Fruit fly (Drosophila melanogaster) whole organism, prepupa: ENCODE measurements around the gene CG14459.
A peak's percentile ranks its signal among the peaks of the same experiment; 100 is the strongest.

Experiments used
- CG10631 ChIP-seq: fragments of 200-800 bp; sonication (Bioruptor generic); optimal IDR thresholded peaks from 2 replicates; lab custom pipeline; 2016; ENCODE audit warnings: missing biosample characterization, missing genetic modification characterization
- CG10669 ChIP-seq: fragments of 200-800 bp; sonication (Bioruptor generic); optimal IDR thresholded peaks from 3 replicates; lab custom pipeline; 2018; ENCODE audit warnings: missing biosample characterization, mild to moderate bottlenecking, missing genetic modification characterization, moderate library complexity
- CG11762 ChIP-seq: fragments of 200-800 bp; sonication (Bioruptor generic); optimal IDR thresholded peaks from 3 replicates; lab custom pipeline; 2016; ENCODE audit warnings: missing biosample characterization, missing genetic modification characterization; ENCODE audit not compliant: insufficient read depth
- CG15336 ChIP-seq: fragments of 200-800 bp; sonication (Bioruptor generic); IDR thresholded peaks from 2 replicates; pipeline ENCODE4 v1.3.6; 2022; ENCODE audit warnings: missing biosample characterization, missing genetic modification characterization
- CG1621 ChIP-seq: fragments of 200-800 bp; sonication (Bioruptor generic); optimal IDR thresholded peaks from 3 replicates; lab custom pipeline; 2018; ENCODE audit warnings: missing biosample characterization, mild to moderate bottlenecking, missing genetic modification characterization
- CG16779 ChIP-seq: fragments of 200-800 bp; sonication (Bioruptor generic); optimal IDR thresholded peaks from 3 replicates; lab custom pipeline; 2017; ENCODE audit warnings: missing biosample characterization, mild to moderate bottlenecking, missing genetic modification characterization
- CG31627 ChIP-seq: fragments of 200-800 bp; sonication (Bioruptor generic); optimal IDR thresholded peaks from 3 replicates; lab custom pipeline; 2016; ENCODE audit warnings: missing biosample characterization, missing genetic modification characterization
- CG3919 ChIP-seq: fragments of 200-800 bp; sonication (Bioruptor generic); optimal IDR thresholded peaks from 3 replicates; lab custom pipeline; 2016; ENCODE audit warnings: missing biosample characterization, missing genetic modification characterization
- CG6163 ChIP-seq: fragments of 200-800 bp; sonication (Bioruptor generic); IDR thresholded peaks from 3 replicates; pipeline ENCODE4 v1.3.6; 2022; ENCODE audit warnings: missing biosample characterization, missing genetic modification characterization
- CG6276 ChIP-seq: fragments of 200-800 bp; sonication (Bioruptor generic); optimal IDR thresholded peaks from 2 replicates; lab custom pipeline; 2017; ENCODE audit warnings: missing biosample characterization, mild to moderate bottlenecking, missing genetic modification characterization
- CG6808 ChIP-seq: fragments of 200-800 bp; sonication (Bioruptor generic); optimal IDR thresholded peaks from 3 replicates; lab custom pipeline; 2017; ENCODE audit warnings: missing biosample characterization, missing genetic modification characterization, mild to moderate bottlenecking, moderate library complexity, missing genetic modification reagents
- CG7368 ChIP-seq: fragments of 200-800 bp; sonication (Bioruptor generic); optimal IDR thresholded peaks from 3 replicates; lab custom pipeline; 2016; ENCODE audit warnings: missing biosample characterization, missing genetic modification characterization
- CG9139 ChIP-seq: fragments of 200-800 bp; sonication (Bioruptor generic); optimal IDR thresholded peaks from 3 replicates; lab custom pipeline; 2017; ENCODE audit warnings: missing biosample characterization, mild to moderate bottlenecking, missing genetic modification characterization
- Eip93F ChIP-seq: fragments of 200-800 bp; sonication (Bioruptor generic); optimal IDR thresholded peaks from 2 replicates; lab custom pipeline; 2016; ENCODE audit warnings: missing biosample characterization, mild to moderate bottlenecking, missing genetic modification characterization
- Ets21C ChIP-seq: fragments of 200-800 bp; sonication (Bioruptor generic); optimal IDR thresholded peaks from 3 replicates; lab custom pipeline; 2016; ENCODE audit warnings: missing biosample characterization, missing genetic modification characterization
- Ets96B ChIP-seq: fragments of 200-800 bp; optimal IDR thresholded peaks from 2 replicates; lab custom pipeline; 2019; ENCODE audit warnings: missing biosample characterization, mild to moderate bottlenecking, missing genetic modification characterization, moderate library complexity
- Gug ChIP-seq: fragments of 200-800 bp; sonication (Bioruptor generic); IDR thresholded peaks from 2 replicates; pipeline ENCODE4 v1.3.6; 2022; ENCODE audit warnings: missing biosample characterization, missing genetic modification characterization
- Hr39 ChIP-seq: fragments of 200-800 bp; sonication (Bioruptor generic); optimal IDR thresholded peaks from 2 replicates; lab custom pipeline; 2016; ENCODE audit warnings: missing biosample characterization, missing genetic modification characterization
- Hr4 ChIP-seq: fragments of 200-800 bp; sonication (Bioruptor generic); optimal IDR thresholded peaks from 3 replicates; lab custom pipeline; 2016; ENCODE audit warnings: missing biosample characterization, missing genetic modification characterization
- Lpt ChIP-seq: fragments of 200-800 bp; sonication (Bioruptor generic); optimal IDR thresholded peaks from 3 replicates; lab custom pipeline; 2016; ENCODE audit warnings: missing biosample characterization, missing genetic modification characterization
- Met ChIP-seq: fragments of 200-800 bp; sonication (Bioruptor generic); optimal IDR thresholded peaks from 3 replicates; lab custom pipeline; 2016; ENCODE audit warnings: missing biosample characterization, missing genetic modification characterization
- OdsH ChIP-seq: fragments of 200-800 bp; sonication (Bioruptor generic); optimal IDR thresholded peaks from 3 replicates; lab custom pipeline; 2016; ENCODE audit warnings: missing biosample characterization, missing genetic modification characterization
- Smox ChIP-seq: fragments of 200-800 bp; sonication (Bioruptor generic); optimal IDR thresholded peaks from 3 replicates; lab custom pipeline; 2016; ENCODE audit warnings: missing biosample characterization, missing genetic modification characterization
- Sox102F ChIP-seq: fragments of 200-800 bp; sonication (Bioruptor generic); optimal IDR thresholded peaks from 2 replicates; lab custom pipeline; 2016; ENCODE audit warnings: missing biosample characterization, mild to moderate bottlenecking, missing genetic modification characterization
- Sox14 ChIP-seq: fragments of 200-800 bp; sonication (Bioruptor generic); optimal IDR thresholded peaks from 3 replicates; lab custom pipeline; 2016; ENCODE audit warnings: missing biosample characterization, missing genetic modification characterization
- achi ChIP-seq: fragments of 200-800 bp; sonication (Bioruptor generic); optimal IDR thresholded peaks from 3 replicates; lab custom pipeline; 2016; ENCODE audit warnings: missing biosample characterization, missing genetic modification characterization
- cyc ChIP-seq: fragments of 200-800 bp; sonication (Bioruptor generic); optimal IDR thresholded peaks from 3 replicates; lab custom pipeline; 2016; ENCODE audit warnings: missing biosample characterization, missing genetic modification characterization
- dac ChIP-seq: fragments of 200-800 bp; sonication (Bioruptor generic); optimal IDR thresholded peaks from 2 replicates; lab custom pipeline; 2017; ENCODE audit warnings: missing biosample characterization, mild to moderate bottlenecking, missing genetic modification characterization
- dsx ChIP-seq: fragments of 200-800 bp; optimal IDR thresholded peaks from 3 replicates; lab custom pipeline; 2019; ENCODE audit warnings: missing biosample characterization, mild to moderate bottlenecking, missing genetic modification characterization, moderate library complexity; ENCODE audit not compliant: poor library complexity, severe bottlenecking
- esn ChIP-seq: fragments of 200-800 bp; sonication (Bioruptor generic); optimal IDR thresholded peaks from 2 replicates; lab custom pipeline; 2016; ENCODE audit warnings: missing biosample characterization, mild to moderate bottlenecking, missing genetic modification characterization, moderate library complexity
- fd59A ChIP-seq: fragments of 200-800 bp; sonication (Bioruptor generic); optimal IDR thresholded peaks from 2 replicates; lab custom pipeline; 2017; ENCODE audit warnings: missing biosample characterization, mild to moderate bottlenecking, missing genetic modification characterization, missing genetic modification reagents
- fd85E ChIP-seq: fragments of 200-800 bp; sonication (Bioruptor generic); optimal IDR thresholded peaks from 3 replicates; lab custom pipeline; 2016; ENCODE audit warnings: missing biosample characterization, missing genetic modification characterization
- lz ChIP-seq: fragments of 200-800 bp; sonication (Bioruptor generic); optimal IDR thresholded peaks from 3 replicates; lab custom pipeline; 2016; ENCODE audit warnings: missing biosample characterization, missing genetic modification characterization
- ss ChIP-seq, 2 experiments: fragments of 200-800 bp; sonication (Bioruptor generic); optimal IDR thresholded peaks; 2 replicates in 1 of 2; 3 replicates in 1 of 2; lab custom pipeline; 2017 to 2018; ENCODE audit warnings: mild to moderate bottlenecking in 2 of 2, missing biosample characterization in 2 of 2, missing genetic modification characterization in 2 of 2, moderate library complexity in 1 of 2
- svp ChIP-seq: fragments of 200-800 bp; sonication (Bioruptor generic); peaks from one replicate; lab custom pipeline; 2016; ENCODE audit warnings: missing biosample characterization, missing genetic modification characterization
- topi ChIP-seq: fragments of 200-800 bp; sonication (Bioruptor generic); optimal IDR thresholded peaks from 3 replicates; lab custom pipeline; 2016; ENCODE audit warnings: missing biosample characterization, missing genetic modification characterization

The CG14459 gene

dm6 chr3L:22648372-22648771 lies 10.7 kb upstream of the CG14459 start, which contains the start of gene CG33770:
TSS of gene CG33770 (plus strand) at chr3L:22648672.
- no peak for TF ChIP-seq CG10631 (GFP tag; lab: Kevin White, UChicago)
- peak; percentile 19 for TF ChIP-seq svp (GFP tag; lab: Kevin White, UChicago)
- TF ChIP-seq, all 60 proteins: peak for 1

- TF ChIP-seq CG9139 (GFP tag; lab: Kevin White, UChicago) (no peak), svp (GFP tag; lab: Kevin White, UChicago) (no peak), Ets96B (tag; lab: Kevin White, UChicago) (no peak), CG10631 (GFP tag; lab: Kevin White, UChicago) (no peak), CG6808 (GFP tag; lab: Kevin White, UChicago) (no peak), achi (GFP tag; lab: Kevin White, UChicago) (no peak), OdsH (no peak), Lpt (GFP tag; lab: Kevin White, UChicago) (no peak), Met (GFP tag; lab: Kevin White, UChicago) (no peak), lz (GFP tag; lab: Kevin White, UChicago) (no peak), CG7368 (GFP tag; lab: Kevin White, UChicago) (no peak)
- TF ChIP-seq, all 60 proteins: peak for 0
These were observed 9.9 kb upstream of the CG14459 start, which contains the start of gene CG33769 for dm6 chr3L:22647627-22648026. TSS of gene CG33769 (plus strand) at chr3L:22647927.

DNA sequence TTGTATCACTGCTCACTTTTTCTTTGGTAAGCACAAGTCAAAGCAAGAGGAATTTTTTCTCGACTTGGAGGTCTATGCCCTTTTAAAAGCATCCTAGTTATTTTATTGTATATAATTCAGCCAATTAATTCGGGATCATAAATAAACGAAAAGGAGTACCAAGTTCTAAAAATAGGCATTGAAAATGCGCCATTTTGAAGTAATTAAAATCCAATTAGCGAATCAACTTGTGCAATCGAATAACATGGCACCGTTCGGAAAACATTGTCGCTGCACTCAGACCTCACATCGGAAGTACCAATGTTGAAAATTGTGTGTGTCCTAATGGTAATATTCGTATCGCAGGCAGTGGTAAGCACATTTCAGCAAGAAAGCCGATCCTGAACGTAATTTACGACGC lies 9.1 kb upstream of the CG14459 start, which contains the start of gene CG33768:
TSS of gene CG33768 (plus strand) at position 301 of the 400 bp plus-strand sequence.
- TF ChIP-seq Sox14 (no peak), CG6163 (GFP tag; lab: Robert Waterston, UW) (no peak), OdsH (no peak), dac (GFP tag; lab: Kevin White, UChicago) (no peak), topi (GFP tag; lab: Kevin White, UChicago) (no peak), CG3919 (no peak), CG6276 (GFP tag; lab: Kevin White, UChicago) (no peak), CG15336 (GFP tag; lab: Robert Waterston, UW) (no peak), Sox102F (GFP tag; lab: Kevin White, UChicago) (no peak), CG10631 (GFP tag; lab: Kevin White, UChicago) (no peak), CG16779 (tag; lab: Kevin White, UChicago) (no peak), CG1621 (no peak), esn (GFP tag; lab: Kevin White, UChicago) (no peak), CG31627 (GFP tag; lab: Kevin White, UChicago) (no peak), Hr39 (GFP tag; lab: Kevin White, UChicago) (no peak), CG11762 (no peak), Gug (GFP tag; lab: Robert Waterston, UW) (no peak), Hr4 (GFP tag; lab: Kevin White, UChicago) (no peak), fd59A (GFP tag; lab: Kevin White, UChicago) (no peak)

DNA sequence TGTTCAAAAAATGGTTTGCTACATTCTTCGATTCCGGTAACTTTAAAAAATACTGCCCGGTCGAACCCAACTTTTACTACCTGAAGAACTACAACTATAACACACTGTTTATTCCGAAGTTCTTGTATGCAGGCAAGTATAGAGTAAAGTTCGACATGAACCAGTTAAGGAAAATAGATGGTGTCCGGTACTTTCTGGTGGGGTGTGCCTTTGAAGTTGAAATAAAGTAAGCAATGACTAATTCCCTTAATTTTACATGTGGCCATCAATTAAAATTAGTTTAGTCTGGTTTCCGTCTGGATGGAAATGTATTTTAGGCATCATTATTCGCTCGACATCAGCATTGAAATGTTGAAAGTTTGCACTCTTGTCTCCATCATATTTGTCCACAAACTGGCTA lies 8.3 kb upstream of the CG14459 start, which contains the start of gene CG33767:
TSS of gene CG33767 (plus strand) at position 301 of the 400 bp plus-strand sequence.
- TF ChIP-seq CG15336 (GFP tag; lab: Robert Waterston, UW), result no peak
- TF ChIP-seq lz (GFP tag; lab: Kevin White, UChicago), result no peak
- no peak for TF ChIP-seq dsx (GFP tag; lab: Kevin White, UChicago)
- no peak for TF ChIP-seq Hr4 (GFP tag; lab: Kevin White, UChicago)
- no peak for TF ChIP-seq Eip93F (GFP tag; lab: Kevin White, UChicago)
- TF ChIP-seq Sox102F (GFP tag; lab: Kevin White, UChicago), result no peak

- TF ChIP-seq CG10669 (GFP tag; lab: Kevin White, UChicago), result no peak
- no peak for TF ChIP-seq Hr4 (GFP tag; lab: Kevin White, UChicago)
- no peak for TF ChIP-seq fd85E (GFP tag; lab: Kevin White, UChicago)
- TF ChIP-seq ss (GFP tag; optimal IDR thresholded peaks at IDR 0.05; lab: Kevin White, UChicago), result no peak
- TF ChIP-seq Smox, result no peak
- TF ChIP-seq cyc, result no peak
- TF ChIP-seq Ets21C (GFP tag; lab: Kevin White, UChicago), result no peak
- TF ChIP-seq CG15336 (GFP tag; lab: Robert Waterston, UW), result no peak
These were observed 7.6 kb upstream of the CG14459 start, which contains the start of gene CG33766 for dm6 chr3L:22645327-22645726. TSS of gene CG33766 (plus strand) at chr3L:22645627.
